Worm (Caenorhabditis elegans) whole organism, early embryonic: ENCODE results near the gene K02E11.5.

Experiments
- F13C5.2 ChIP-seq: sonication (generic microtip); optimal IDR thresholded peaks from 2 replicates; lab custom pipeline; 2017; ENCODE audit warnings: mild to moderate bottlenecking, missing genetic modification characterization, inconsistent platforms, missing compliant biosample characterization
- ama-1 ChIP-seq: fragments of 150-350 bp; optimal IDR thresholded peaks from 2 replicates; lab custom pipeline; 2014
- flt-1 ChIP-seq: fragments of 200-800 bp; sonication (Bioruptor generic); IDR thresholded peaks from 2 replicates; pipeline ENCODE4 v1.3.6; 2022; ENCODE audit warnings: missing genetic modification characterization, missing compliant biosample characterization
- hmbx-1 ChIP-seq: sonication (generic microtip); optimal IDR thresholded peaks from 2 replicates; lab custom pipeline; 2016; ENCODE audit warnings: mild to moderate bottlenecking, missing genetic modification characterization, missing compliant biosample characterization
- scrt-1 ChIP-seq: fragments of 200-800 bp; sonication (Bioruptor generic); IDR thresholded peaks from 2 replicates; pipeline ENCODE4 v1.3.6; 2022; ENCODE audit warnings: missing genetic modification characterization, missing compliant biosample characterization
- tbx-37 ChIP-seq: fragments of 200-800 bp; sonication (Bioruptor generic); conservative IDR thresholded peaks from 2 replicates; pipeline ENCODE4 v1.3.6; 2022; ENCODE audit warnings: missing genetic modification reagents, missing genetic modification characterization, missing compliant biosample characterization

DNA sequence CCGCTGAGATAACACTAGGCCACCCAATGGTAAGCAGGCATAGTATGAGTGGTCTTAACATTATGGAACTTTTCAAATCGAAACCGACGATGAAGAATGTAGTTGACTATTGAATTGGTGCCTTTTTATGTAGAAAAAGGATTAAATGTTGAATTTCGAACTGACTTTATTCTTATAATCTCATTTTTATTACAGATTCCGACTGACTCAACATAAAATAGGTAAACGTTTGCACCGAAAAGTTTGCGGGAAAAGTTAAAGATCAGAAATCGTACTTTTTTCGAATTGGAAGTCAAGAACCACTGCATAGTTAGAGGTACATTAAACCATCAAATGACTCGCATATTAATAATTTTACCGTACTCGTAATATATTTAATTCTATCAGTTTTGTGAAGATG, 2.1 kb downstream of the K02E11.5 start, which contains the start of gene K02E11.7:
- TF ChIP-seq F13C5.2 (tag; lab: Kevin White, UChicago) (no peak), hmbx-1 (tag; lab: Kevin White, UChicago) (no peak), scrt-1 (GFP tag; lab: Robert Waterston, UW) (no peak), flt-1 (GFP tag; lab: Robert Waterston, UW) (no peak), ama-1 (no peak), tbx-37 (GFP tag; lab: Robert Waterston, UW) (no peak)
